Fruit fly (Drosophila melanogaster) whole organism, adult: ENCODE results near the gene CG9705.

Experiments
- cic ChIP-seq: fragments of 200-800 bp; sonication (Bioruptor generic); optimal IDR thresholded peaks from 2 replicates; lab custom pipeline; 2017; ENCODE audit warnings: missing biosample characterization, mild to moderate bottlenecking, missing genetic modification characterization, moderate library complexity
- toe ChIP-seq: fragments of 200-800 bp; sonication (Bioruptor generic); optimal IDR thresholded peaks from 2 replicates; lab custom pipeline; 2016; ENCODE audit warnings: missing biosample characterization, missing genetic modification characterization

- TF ChIP-seq cic (GFP tag; lab: Kevin White, UChicago): no peak
- no peak for TF ChIP-seq toe (GFP tag; lab: Kevin White, UChicago)
Measured at dm6 chr3L:16782789-16783188, 2.9 kb downstream of the CG9705 start, which contains the start of gene CG9706.
